3 fruit fly cellular contexts compared by ENCODE assay signal in genomic region chr2L:4359156-4359555, dm6.
TF ChIP-seq lines count a peak whose summit lies in the region.

No protein-coding gene starts in this region.

- TF ChIP-seq CTCF in whole organism, embryonic (GFP tag; optimal IDR thresholded peaks at IDR 0.05; lab: Kevin White, UChicago), result no peak

TF ChIP-seq in whole organism, embryonic, 481 proteins besides CTCF, POLR2A, EP300 and RAD21:
- TF ChIP-seq Drgx (GFP tag; IDR thresholded peaks at IDR 0.05; lab: Robert Waterston, UW), result peak; percentile 65
- no peak for TF ChIP-seq az2 (GFP tag; optimal IDR thresholded peaks at IDR 0.05; lab: Kevin White, UChicago)
- TF ChIP-seq sens (GFP tag; lab: Kevin White, UChicago), result peak; percentile 73
- TF ChIP-seq Hr51 (GFP tag; optimal IDR thresholded peaks at IDR 0.05; lab: Kevin White, UChicago), result peak in 1 of 2 experiments; percentile 11
- 0 out of 3 replicates have a peak, but pooled peaks have one; percentile 14 for TF ChIP-seq ci (GFP tag; IDR thresholded peaks at IDR 0.05; lab: Robert Waterston, UW)
- TF ChIP-seq CG31441 (GFP tag; IDR thresholded peaks at IDR 0.05; lab: Robert Waterston, UW), result no peak
- peak in 1 of 3 experiments; percentile 62 for TF ChIP-seq lola (GFP tag; optimal IDR thresholded peaks at IDR 0.05; lab: Kevin White, UChicago)

TF ChIP-seq in whole organism, prepupa, 60 proteins besides CTCF, POLR2A, EP300 and RAD21 (continues in another document):
- TF ChIP-seq CG4318 (GFP tag; optimal IDR thresholded peaks at IDR 0.05; lab: Kevin White, UChicago) (no peak), CG8632 (GFP tag; optimal IDR thresholded peaks at IDR 0.05; lab: Kevin White, UChicago) (no peak), CG7368 (GFP tag; optimal IDR thresholded peaks at IDR 0.05; lab: Kevin White, UChicago) (no peak), Eip78C (GFP tag; lab: Kevin White, UChicago) (peak; percentile 77), dac (GFP tag; optimal IDR thresholded peaks at IDR 0.05; lab: Kevin White, UChicago) (no peak), Blimp-1 (GFP tag; optimal IDR thresholded peaks at IDR 0.05; lab: Kevin White, UChicago) (no peak), esn (GFP tag; optimal IDR thresholded peaks at IDR 0.05; lab: Kevin White, UChicago) (no peak), CG34406 (GFP tag; optimal IDR thresholded peaks at IDR 0.05; lab: Kevin White, UChicago) (no peak), CG6808 (GFP tag; optimal IDR thresholded peaks at IDR 0.05; lab: Kevin White, UChicago) (no peak), cyc (GFP tag; optimal IDR thresholded peaks at IDR 0.05; lab: Kevin White, UChicago) (no peak), svp (GFP tag; lab: Kevin White, UChicago) (no peak), CG6854 (GFP tag; optimal IDR thresholded peaks at IDR 0.05; lab: Kevin White, UChicago) (no peak), Sox14 (GFP tag; optimal IDR thresholded peaks at IDR 0.05; lab: Kevin White, UChicago) (peak; percentile 22), CG31627 (GFP tag; optimal IDR thresholded peaks at IDR 0.05; lab: Kevin White, UChicago) (no peak), CG3919 (GFP tag; optimal IDR thresholded peaks at IDR 0.05; lab: Kevin White, UChicago) (peak; percentile 18), Smox (GFP tag; optimal IDR thresholded peaks at IDR 0.05; lab: Kevin White, UChicago) (no peak), Ets96B (tag; optimal IDR thresholded peaks at IDR 0.05; lab: Kevin White, UChicago) (no peak), Sox15 (GFP tag; optimal IDR thresholded peaks at IDR 0.05; lab: Kevin White, UChicago) (no peak), salr (GFP tag; optimal IDR thresholded peaks at IDR 0.05; lab: Kevin White, UChicago) (no peak), net (GFP tag; optimal IDR thresholded peaks at IDR 0.05; lab: Kevin White, UChicago) (no peak), Ets21C (GFP tag; optimal IDR thresholded peaks at IDR 0.05; lab: Kevin White, UChicago) (no peak), CG15336 (GFP tag; IDR thresholded peaks at IDR 0.05; lab: Robert Waterston, UW) (peak; percentile 78), Lpt (GFP tag; optimal IDR thresholded peaks at IDR 0.05; lab: Kevin White, UChicago) (peak; percentile 18), Gug (GFP tag; IDR thresholded peaks at IDR 0.05; lab: Robert Waterston, UW) (peak; percentile 64), acj6 (GFP tag; optimal IDR thresholded peaks at IDR 0.05; lab: Kevin White, UChicago) (peak; percentile 2), Met (GFP tag; optimal IDR thresholded peaks at IDR 0.05; lab: Kevin White, UChicago) (no peak), pdm3 (GFP tag; optimal IDR thresholded peaks at IDR 0.05; lab: Kevin White, UChicago) (peak; percentile 13), CG8319 (GFP tag; optimal IDR thresholded peaks at IDR 0.05; lab: Kevin White, UChicago) (no peak), topi (GFP tag; optimal IDR thresholded peaks at IDR 0.05; lab: Kevin White, UChicago) (no peak), CG11762 (GFP tag; optimal IDR thresholded peaks at IDR 0.05; lab: Kevin White, UChicago; ENCODE audit: insufficient read depth) (no peak), CG10631 (GFP tag; optimal IDR thresholded peaks at IDR 0.05; lab: Kevin White, UChicago) (no peak), CG3032 (tag; optimal IDR thresholded peaks at IDR 0.05; lab: Kevin White, UChicago) (no peak), fd85E (GFP tag; optimal IDR thresholded peaks at IDR 0.05; lab: Kevin White, UChicago) (no peak), CG10669 (GFP tag; optimal IDR thresholded peaks at IDR 0.05; lab: Kevin White, UChicago) (no peak), CG32006 (GFP tag; optimal IDR thresholded peaks at IDR 0.05; lab: Kevin White, UChicago) (peak; percentile 58), CG11294 (GFP tag; IDR thresholded peaks at IDR 0.05; lab: Robert Waterston, UW) (no peak), CG6163 (GFP tag; IDR thresholded peaks at IDR 0.05; lab: Robert Waterston, UW) (peak; percentile 65; the same call in 2 of the 3 replicates), eg (GFP tag; IDR thresholded peaks at IDR 0.05; lab: Robert Waterston, UW) (peak; percentile 74), CG11902 (GFP tag; optimal IDR thresholded peaks at IDR 0.05; lab: Kevin White, UChicago) (no peak), fkh (GFP tag; optimal IDR thresholded peaks at IDR 0.05; lab: Kevin White, UChicago) (no peak), dsx (GFP tag; optimal IDR thresholded peaks at IDR 0.05; lab: Kevin White, UChicago; ENCODE audit: poor library complexity, severe bottlenecking) (no peak), CG6792 (GFP tag; optimal IDR thresholded peaks at IDR 0.05; lab: Kevin White, UChicago) (no peak), CG9139 (GFP tag; optimal IDR thresholded peaks at IDR 0.05; lab: Kevin White, UChicago) (no peak), lz (GFP tag; optimal IDR thresholded peaks at IDR 0.05; lab: Kevin White, UChicago) (no peak)

TF ChIP-seq in whole organism, pupa, 21 proteins besides CTCF, POLR2A, EP300 and RAD21:
- TF ChIP-seq CG8301 (tag; optimal IDR thresholded peaks at IDR 0.05; lab: Kevin White, UChicago) (peak; percentile 50), CG9948 (tag; optimal IDR thresholded peaks at IDR 0.05; lab: Kevin White, UChicago) (peak; percentile 5), CG32121 (GFP tag; IDR thresholded peaks at IDR 0.05; lab: Robert Waterston, UW) (no peak; the same call in 1 of the 2 replicates), CG15710 (tag; optimal IDR thresholded peaks at IDR 0.05; lab: Kevin White, UChicago) (no peak), EcR (GFP tag; optimal IDR thresholded peaks at IDR 0.05; lab: Kevin White, UChicago) (no peak), Ets98B (GFP tag; IDR thresholded peaks at IDR 0.05; lab: Robert Waterston, UW) (peak; percentile 26; the same call in 1 of the 2 replicates), Pif1A (GFP tag; optimal IDR thresholded peaks at IDR 0.05; lab: Kevin White, UChicago) (peak; percentile 68), CG10348 (GFP tag; IDR thresholded peaks at IDR 0.05; lab: Robert Waterston, UW) (no peak), D1 (tag; optimal IDR thresholded peaks at IDR 0.05; lab: Kevin White, UChicago) (no peak), CG12605 (GFP tag; IDR thresholded peaks at IDR 0.05; lab: Robert Waterston, UW) (peak; percentile 52), rn (GFP tag; IDR thresholded peaks at IDR 0.05; lab: Robert Waterston, UW) (0 out of 2 replicates have a peak, but pooled peaks have one; percentile 3), Pif1B (GFP tag; optimal IDR thresholded peaks at IDR 0.05; lab: Kevin White, UChicago) (no peak), fd96Ca (GFP tag; IDR thresholded peaks at IDR 0.05; lab: Robert Waterston, UW) (peak; percentile 66), Snoo (tag; optimal IDR thresholded peaks at IDR 0.05; lab: Kevin White, UChicago) (no peak), CG13204 (GFP tag; optimal IDR thresholded peaks at IDR 0.05; lab: Kevin White, UChicago) (no peak), CG14655 (GFP tag; optimal IDR thresholded peaks at IDR 0.05; lab: Kevin White, UChicago) (peak; percentile 64), CG17806 (tag; optimal IDR thresholded peaks at IDR 0.05; lab: Kevin White, UChicago) (peak; percentile 27), CG34367 (tag; optimal IDR thresholded peaks at IDR 0.05; lab: Kevin White, UChicago) (no peak), gl (tag; optimal IDR thresholded peaks at IDR 0.05; lab: Kevin White, UChicago) (no peak), CG8159 (tag; optimal IDR thresholded peaks at IDR 0.05; lab: Kevin White, UChicago) (peak; percentile 1), CG4496 (GFP tag; IDR thresholded peaks at IDR 0.05; lab: Robert Waterston, UW) (peak; percentile 58; the same call in 2 of the 3 replicates)

Comparison
In these comparisons a context has a peak if more than half of its experiments do, and no peak if none do; other contexts are left out.
1. Of the 7 proteins assayed by ChIP-seq in both whole organism, embryonic and whole organism, prepupa: peak only in whole organism, embryonic: none; only in whole organism, prepupa: CG16779, Gug and Lpt; in both: none; in neither: 4.